Worm (Caenorhabditis elegans): ENCODE results near the gene C09B9.1.
"Not testable (repeated sequence)": the region's sequence is repeated elsewhere in the genome, so short reads cannot be mapped to it uniquely, and the experiment has no call there.

The C09B9.1 gene

DNA sequence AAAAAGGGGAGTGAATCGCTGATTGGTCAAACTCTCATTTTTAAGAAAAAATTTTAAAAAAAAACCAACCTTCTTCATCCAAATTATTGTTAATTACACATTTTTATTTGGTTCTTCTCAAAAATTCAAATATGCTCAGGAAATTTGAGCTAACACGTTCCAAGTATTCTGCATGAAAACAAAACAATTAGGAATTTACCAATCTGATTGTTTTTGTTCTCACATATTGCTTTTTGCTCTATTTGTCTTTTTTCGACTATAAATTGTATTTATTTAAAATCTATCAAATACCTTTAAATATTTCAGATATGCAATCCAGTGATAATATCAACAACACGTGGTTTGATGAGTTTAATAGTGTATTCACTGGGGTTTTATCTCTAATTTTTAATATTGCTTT, 25.3 kb upstream of the C09B9.1 start, which contains the start of gene srm-1:
Gene srm-1, plus strand, starts transcription at position 301 of the 400 bp plus-strand sequence.
- TF ChIP-seq pha-4 (tag; optimal IDR thresholded peaks at IDR 0.05) (no peak), lsy-2 (tag; optimal IDR thresholded peaks at IDR 0.05) (no peak), nhr-28 (tag; optimal IDR thresholded peaks at IDR 0.05) (no peak), sem-2 (GFP tag; optimal IDR thresholded peaks at IDR 0.05) (no peak), nhr-2 (tag; optimal IDR thresholded peaks at IDR 0.05) (no peak), elt-1 (tag; optimal IDR thresholded peaks at IDR 0.05; ENCODE audit: borderline replicate concordance, insufficient read depth) (no peak), sptf-1 (tag; optimal IDR thresholded peaks at IDR 0.05) (no peak), nhr-12 (tag; optimal IDR thresholded peaks at IDR 0.05) (no peak)

DNA sequence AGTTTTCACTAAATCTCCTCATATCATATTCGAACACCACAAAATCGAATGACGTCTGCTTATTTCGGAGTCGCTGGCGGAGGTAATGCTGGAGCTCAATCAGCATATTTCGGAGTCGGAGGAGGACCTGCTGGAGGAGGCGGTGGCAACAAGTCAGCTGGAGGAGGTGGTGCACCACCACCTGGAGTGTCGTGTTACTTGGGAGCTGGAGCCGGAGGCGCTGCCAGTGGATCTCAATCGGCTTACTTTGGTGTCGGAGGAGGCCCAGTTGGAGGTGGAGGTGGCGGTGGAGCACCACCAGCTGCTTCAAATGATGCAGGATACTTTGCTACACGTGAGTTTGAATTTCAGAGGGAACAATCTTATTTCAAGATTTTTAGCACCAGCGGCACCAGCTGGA, 21.1 kb upstream of the C09B9.1 start, which contains the start of gene ssq-4:
Gene ssq-4, plus strand, starts transcription at position 19 of the 400 bp plus-strand sequence.
- TF ChIP-seq nhr-76 (tag; optimal IDR thresholded peaks at IDR 0.05); sem-2 (GFP tag; optimal IDR thresholded peaks at IDR 0.05); nhr-28 (tag; optimal IDR thresholded peaks at IDR 0.05): not testable (repeated sequence)

DNA sequence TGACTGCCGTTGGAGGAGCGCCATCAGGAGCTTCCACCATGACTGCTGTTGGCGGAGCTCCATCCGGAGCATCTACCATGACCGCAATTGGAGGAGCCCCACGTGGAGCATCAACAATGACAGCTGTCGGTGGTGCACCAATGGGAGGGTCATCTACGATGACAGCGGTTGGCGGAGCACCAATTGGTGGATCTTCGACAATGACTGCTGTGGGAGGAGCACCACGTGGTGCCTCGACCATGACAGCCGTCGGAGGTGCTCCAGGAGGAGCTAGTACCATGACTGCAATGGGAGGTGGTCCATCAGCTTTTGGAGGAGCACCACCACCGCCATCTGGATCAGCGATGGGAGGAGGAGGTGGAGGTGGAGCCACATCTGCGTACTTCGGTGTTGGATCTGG, 20.5 kb upstream of the C09B9.1 start, which contains the start of gene T28H11.7:
Gene T28H11.7, minus strand, starts transcription at position 101 of the 400 bp plus-strand sequence.
- not testable (repeated sequence) for TF ChIP-seq bed-3 (GFP tag; optimal IDR thresholded peaks at IDR 0.05); elt-1 (tag; optimal IDR thresholded peaks at IDR 0.05; ENCODE audit: borderline replicate concordance, insufficient read depth); nhr-76 (tag; optimal IDR thresholded peaks at IDR 0.05)

DNA sequence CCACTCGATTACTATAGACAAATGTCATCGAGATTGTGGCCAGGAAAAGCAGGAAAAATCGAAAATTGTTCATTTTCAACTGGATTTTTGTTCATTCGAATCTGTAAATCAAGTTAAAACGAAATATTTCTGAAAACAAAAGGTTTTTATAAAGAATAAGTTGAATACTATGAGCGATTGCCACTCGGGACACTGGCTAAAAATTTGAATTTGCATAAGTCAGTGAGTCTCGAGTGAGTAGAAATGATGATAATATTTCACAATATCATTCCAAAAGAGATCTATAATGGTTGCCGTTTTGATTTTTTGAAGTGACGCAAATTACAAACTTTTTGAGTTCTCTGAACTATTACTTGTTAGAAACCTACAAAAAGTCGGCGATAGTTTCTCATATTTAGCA, 17.1 kb upstream of the C09B9.1 start, which contains the start of gene T28H11.8:
Gene T28H11.8, minus strand, starts transcription at position 101 of the 400 bp plus-strand sequence.
- TF ChIP-seq lin-32 (GFP tag; optimal IDR thresholded peaks at IDR 0.05) (no peak), ceh-43 (GFP tag; optimal IDR thresholded peaks at IDR 0.05) (no peak), ceh-83 (GFP tag; optimal IDR thresholded peaks at IDR 0.05) (no peak), flh-1 (GFP tag; optimal IDR thresholded peaks at IDR 0.05) (no peak), sem-2 (GFP tag; optimal IDR thresholded peaks at IDR 0.05) (no peak), ces-1 (GFP tag; optimal IDR thresholded peaks at IDR 0.05) (no peak), unc-120 (tag; optimal IDR thresholded peaks at IDR 0.05; ENCODE audit: poor library complexity, severe bottlenecking) (no peak), lsy-2 (tag; optimal IDR thresholded peaks at IDR 0.05) (no peak), nhr-237 (tag; optimal IDR thresholded peaks at IDR 0.05) (no peak), nhr-2 (tag; optimal IDR thresholded peaks at IDR 0.05) (no peak), bed-3 (GFP tag; optimal IDR thresholded peaks at IDR 0.05) (no peak), zip-8 (tag; optimal IDR thresholded peaks at IDR 0.05) (no peak), hlh-1 (tag; optimal IDR thresholded peaks at IDR 0.05) (no peak), mls-2 (tag; optimal IDR thresholded peaks at IDR 0.05) (no peak), nhr-12 (tag; optimal IDR thresholded peaks at IDR 0.05) (no peak), ceh-39 (tag; optimal IDR thresholded peaks at IDR 0.05) (no peak)

DNA sequence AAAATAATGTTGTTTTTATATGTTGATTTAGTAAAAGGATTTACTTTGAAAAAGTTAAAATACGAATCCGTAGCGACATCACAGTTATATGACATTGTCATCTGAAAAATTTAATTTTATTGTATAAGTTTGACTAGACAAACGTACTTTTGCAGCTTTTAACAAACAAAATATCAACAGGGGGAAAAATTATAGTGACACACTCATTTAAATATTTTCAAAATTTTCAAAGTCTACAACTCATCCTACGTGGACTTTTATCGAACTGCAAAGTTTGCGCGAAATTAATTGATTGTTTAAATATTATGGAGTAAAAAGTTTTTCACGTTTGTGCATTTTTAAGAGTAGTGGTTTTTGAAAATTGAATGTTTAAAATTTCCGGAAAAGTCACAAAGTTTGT, 11.9 kb upstream of the C09B9.1 start, which contains the start of gene C09B9.85:
Gene C09B9.85, minus strand, starts transcription at position 101 of the 400 bp plus-strand sequence.
- TF ChIP-seq mep-1 (tag; optimal IDR thresholded peaks at IDR 0.05) (no peak), mab-5 (tag; optimal IDR thresholded peaks at IDR 0.05) (no peak), zip-8 (tag; optimal IDR thresholded peaks at IDR 0.05) (no peak), lin-32 (GFP tag; optimal IDR thresholded peaks at IDR 0.05) (no peak), drap-1 (GFP tag; optimal IDR thresholded peaks at IDR 0.05) (no peak), pha-4 (tag; optimal IDR thresholded peaks at IDR 0.05) (no peak), nhr-28 (tag; optimal IDR thresholded peaks at IDR 0.05) (no peak), ztf-11 (tag; optimal IDR thresholded peaks at IDR 0.05) (no peak), nhr-12 (tag; optimal IDR thresholded peaks at IDR 0.05) (no peak), snpc-4 (tag; optimal IDR thresholded peaks at IDR 0.05) (no peak), unc-62 (GFP tag; optimal IDR thresholded peaks at IDR 0.05) (no peak), elt-3 (tag; optimal IDR thresholded peaks at IDR 0.05) (no peak), bed-3 (GFP tag; optimal IDR thresholded peaks at IDR 0.05) (no peak), unc-39 (tag; optimal IDR thresholded peaks at IDR 0.05) (no peak), unc-120 (tag; optimal IDR thresholded peaks at IDR 0.05; ENCODE audit: poor library complexity, severe bottlenecking) (no peak), ceh-39 (tag; optimal IDR thresholded peaks at IDR 0.05) (no peak), sem-2 (GFP tag; optimal IDR thresholded peaks at IDR 0.05) (no peak), flh-1 (GFP tag; optimal IDR thresholded peaks at IDR 0.05) (no peak)

DNA sequence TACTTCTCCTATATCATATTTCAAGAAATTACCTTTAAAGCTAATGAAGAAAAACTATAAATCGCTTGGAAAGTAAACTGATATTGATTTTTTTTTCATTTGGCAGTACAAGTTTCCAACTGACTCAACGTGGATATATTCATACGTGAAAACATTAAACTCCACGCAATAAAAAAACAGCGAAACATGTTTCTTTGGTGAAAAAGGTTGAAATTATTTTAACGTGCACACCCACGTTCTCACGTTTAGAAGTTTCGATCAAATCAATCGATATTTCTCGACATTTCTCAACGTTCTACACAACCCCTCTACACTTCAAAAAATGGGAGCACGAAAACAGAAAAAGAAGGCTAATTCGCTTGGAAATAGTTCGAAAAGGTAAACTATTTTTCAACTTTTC, 8.6 kb upstream of the C09B9.1 start, which contains the start of the genes best-6 and C09B9.2:
Gene best-6, minus strand, starts transcription at position 101 of the 400 bp plus-strand sequence.
Gene C09B9.2, plus strand, starts transcription at position 314 of the 400 bp plus-strand sequence.
- TF ChIP-seq unc-39 (tag; optimal IDR thresholded peaks at IDR 0.05) (no peak), lin-32 (GFP tag; optimal IDR thresholded peaks at IDR 0.05) (no peak), snpc-4 (tag; optimal IDR thresholded peaks at IDR 0.05) (no peak), nhr-28 (tag; optimal IDR thresholded peaks at IDR 0.05) (no peak), cnd-1 (tag; optimal IDR thresholded peaks at IDR 0.05) (no peak), nhr-12 (tag; optimal IDR thresholded peaks at IDR 0.05) (no peak), bed-3 (GFP tag; optimal IDR thresholded peaks at IDR 0.05) (no peak), zip-8 (tag; optimal IDR thresholded peaks at IDR 0.05) (no peak), ham-2 (GFP tag; optimal IDR thresholded peaks at IDR 0.05) (no peak), hlh-1 (tag; optimal IDR thresholded peaks at IDR 0.05) (no peak), tbx-8 (GFP tag; optimal IDR thresholded peaks at IDR 0.05) (no peak), ztf-11 (tag; optimal IDR thresholded peaks at IDR 0.05) (no peak), sptf-1 (tag; optimal IDR thresholded peaks at IDR 0.05) (no peak), blmp-1 (tag; optimal IDR thresholded peaks at IDR 0.05) (no peak), sem-2 (GFP tag; optimal IDR thresholded peaks at IDR 0.05) (no peak), mls-2 (tag; optimal IDR thresholded peaks at IDR 0.05) (no peak)

Measured in whole organism, mixed stage, embryonic.